Fruit fly (Drosophila melanogaster) whole organism, embryonic: ENCODE data around the gene CG17154.

Source experiments
- Abd-B ChIP-seq: fragments of 200-800 bp; sonication (Bioruptor generic); optimal IDR thresholded peaks from 2 replicates; lab custom pipeline; 2018; ENCODE audit warnings: missing biosample characterization, mild to moderate bottlenecking, missing genetic modification characterization, moderate library complexity
- Asciz ChIP-seq: fragments of 200-800 bp; sonication (Bioruptor generic); optimal IDR thresholded peaks from 2 replicates; lab custom pipeline; 2017; ENCODE audit warnings: missing biosample characterization, mild to moderate bottlenecking, missing genetic modification characterization, missing genetic modification reagents
- CG11723 ChIP-seq: fragments of 200-800 bp; sonication (Bioruptor generic); optimal IDR thresholded peaks from 2 replicates; lab custom pipeline; 2017; ENCODE audit warnings: missing biosample characterization, mild to moderate bottlenecking, missing genetic modification characterization
- CG12155 ChIP-seq: fragments of 200-800 bp; sonication (Bioruptor generic); optimal IDR thresholded peaks from 3 replicates; lab custom pipeline; 2016; ENCODE audit warnings: missing biosample characterization, missing genetic modification characterization
- CG12391 ChIP-seq: fragments of 200-800 bp; sonication (Bioruptor generic); optimal IDR thresholded peaks from 3 replicates; lab custom pipeline; 2018; ENCODE audit warnings: missing biosample characterization, mild to moderate bottlenecking, missing genetic modification characterization, moderate library complexity
- CG13624 ChIP-seq: fragments of 200-800 bp; sonication (Bioruptor generic); optimal IDR thresholded peaks from 2 replicates; lab custom pipeline; 2016; ENCODE audit warnings: missing biosample characterization, missing genetic modification characterization
- CG15011 ChIP-seq: fragments of 200-800 bp; sonication (Bioruptor generic); optimal IDR thresholded peaks from 3 replicates; lab custom pipeline; 2018; ENCODE audit warnings: missing biosample characterization, mild to moderate bottlenecking, missing genetic modification characterization
- CG17186 ChIP-seq: fragments of 200-800 bp; sonication (Bioruptor generic); optimal IDR thresholded peaks from 3 replicates; lab custom pipeline; 2017; ENCODE audit warnings: missing biosample characterization, missing genetic modification reagents, missing genetic modification characterization
- CG17359 ChIP-seq: fragments of 200-800 bp; sonication (Bioruptor generic); optimal IDR thresholded peaks from 3 replicates; lab custom pipeline; 2018; ENCODE audit warnings: missing biosample characterization, mild to moderate bottlenecking, missing genetic modification characterization, moderate library complexity
- CG17802 ChIP-seq: fragments of 200-800 bp; sonication (Bioruptor generic); optimal IDR thresholded peaks from 2 replicates; lab custom pipeline; 2018; ENCODE audit warnings: missing biosample characterization, mild to moderate bottlenecking, missing genetic modification characterization, moderate library complexity
- CG18011 ChIP-seq: fragments of 200-800 bp; sonication (Bioruptor generic); optimal IDR thresholded peaks from 2 replicates; lab custom pipeline; 2017; ENCODE audit warnings: missing biosample characterization, missing genetic modification characterization, mild to moderate bottlenecking, moderate library complexity, missing genotype
- CG18764 ChIP-seq: fragments of 200-800 bp; sonication (Bioruptor generic); optimal IDR thresholded peaks from 3 replicates; lab custom pipeline; 2016; ENCODE audit warnings: missing biosample characterization, missing genetic modification characterization
- CG2678 ChIP-seq: fragments of 200-800 bp; sonication (Bioruptor generic); optimal IDR thresholded peaks from 3 replicates; lab custom pipeline; 2019; ENCODE audit warnings: missing biosample characterization, mild to moderate bottlenecking, missing genetic modification characterization, moderate library complexity
- CG4404 ChIP-seq: fragments of 200-800 bp; sonication (Bioruptor generic); IDR thresholded peaks from 2 replicates; pipeline ENCODE4 v1.3.6; 2022; ENCODE audit warnings: missing biosample characterization, missing genetic modification characterization
- CG4424 ChIP-seq: fragments of 200-800 bp; sonication (Bioruptor generic); optimal IDR thresholded peaks from 3 replicates; lab custom pipeline; 2016; ENCODE audit warnings: missing biosample characterization, missing genetic modification characterization
- CG5180 ChIP-seq: fragments of 200-800 bp; sonication (Bioruptor generic); optimal IDR thresholded peaks from 3 replicates; lab custom pipeline; 2017; ENCODE audit warnings: missing biosample characterization, missing genetic modification characterization, mild to moderate bottlenecking, moderate library complexity, missing genetic modification reagents
- CG6689 ChIP-seq: fragments of 200-800 bp; sonication (Bioruptor generic); IDR thresholded peaks from 2 replicates; pipeline ENCODE4 v1.3.6; 2022; ENCODE audit warnings: missing biosample characterization, missing genetic modification characterization
- CG6813 ChIP-seq: fragments of 200-800 bp; sonication (Bioruptor generic); optimal IDR thresholded peaks from 2 replicates; lab custom pipeline; 2017; ENCODE audit warnings: missing biosample characterization, missing genetic modification characterization, mild to moderate bottlenecking, moderate library complexity, missing genetic modification reagents
- CG6854 ChIP-seq: fragments of 200-800 bp; sonication (Bioruptor generic); optimal IDR thresholded peaks from 3 replicates; lab custom pipeline; 2017; ENCODE audit warnings: missing biosample characterization, mild to moderate bottlenecking, missing genetic modification characterization
- CoRest ChIP-seq: fragments of 200-800 bp; sonication (Bioruptor generic); optimal IDR thresholded peaks from 3 replicates; lab custom pipeline; 2018; ENCODE audit warnings: missing biosample characterization, mild to moderate bottlenecking, missing genetic modification characterization, moderate library complexity
- D19A ChIP-seq: fragments of 200-800 bp; optimal IDR thresholded peaks from 3 replicates; lab custom pipeline; 2019; ENCODE audit warnings: missing biosample characterization, mild to moderate bottlenecking, missing genetic modification characterization, moderate library complexity
- Dbx ChIP-seq: fragments of 200-800 bp; sonication (Bioruptor generic); IDR thresholded peaks from 3 replicates; pipeline ENCODE4 v1.3.6; 2022; ENCODE audit warnings: missing biosample characterization, missing genetic modification characterization
- Deaf1 ChIP-seq: fragments of 200-800 bp; optimal IDR thresholded peaks from 3 replicates; lab custom pipeline; 2019; ENCODE audit warnings: missing biosample characterization, mild to moderate bottlenecking, missing genetic modification characterization, moderate library complexity
- E2f2 ChIP-seq: fragments of 200-800 bp; sonication (Bioruptor generic); IDR thresholded peaks from 2 replicates; pipeline ENCODE4 v1.3.6; 2022; ENCODE audit warnings: missing biosample characterization, missing genetic modification characterization
- HLH54F ChIP-seq: fragments of 200-800 bp; sonication (Bioruptor generic); optimal IDR thresholded peaks from 3 replicates; lab custom pipeline; 2016; ENCODE audit warnings: missing biosample characterization, missing genetic modification characterization
- Kr ChIP-seq: fragments of 200-800 bp; sonication (Bioruptor generic); optimal IDR thresholded peaks from 2 replicates; lab custom pipeline; 2017; ENCODE audit warnings: missing biosample characterization, mild to moderate bottlenecking, missing genetic modification characterization
- MESR4 ChIP-seq: fragments of 200-800 bp; sonication (Bioruptor generic); optimal IDR thresholded peaks from 2 replicates; lab custom pipeline; 2018; ENCODE audit warnings: missing biosample characterization, mild to moderate bottlenecking, missing genetic modification characterization, moderate library complexity
- Mes4 ChIP-seq: fragments of 200-800 bp; sonication (Bioruptor generic); optimal IDR thresholded peaks from 2 replicates; lab custom pipeline; 2016; ENCODE audit warnings: missing biosample characterization, missing genetic modification characterization
- NfI ChIP-seq: fragments of 200-800 bp; sonication (Bioruptor generic); optimal IDR thresholded peaks from 3 replicates; lab custom pipeline; 2018; ENCODE audit warnings: missing biosample characterization, mild to moderate bottlenecking, missing genetic modification characterization, moderate library complexity
- Oaz ChIP-seq: fragments of 200-800 bp; sonication (Bioruptor generic); IDR thresholded peaks from 2 replicates; pipeline ENCODE4 v1.3.6; 2022; ENCODE audit warnings: missing biosample characterization, missing genetic modification characterization
- cg ChIP-seq: fragments of 200-800 bp; sonication (Bioruptor generic); optimal IDR thresholded peaks from 3 replicates; lab custom pipeline; 2019; ENCODE audit warnings: missing biosample characterization, mild to moderate bottlenecking, missing genetic modification characterization, moderate library complexity
- chm ChIP-seq: fragments of 200-800 bp; sonication (Bioruptor generic); IDR thresholded peaks from 2 replicates; pipeline ENCODE4 v1.3.6; 2022; ENCODE audit warnings: missing biosample characterization, missing genetic modification characterization
- dimm ChIP-seq: fragments of 200-800 bp; sonication (Bioruptor generic); IDR thresholded peaks from 2 replicates; pipeline ENCODE4 v1.3.6; 2022; ENCODE audit warnings: missing biosample characterization, missing genetic modification characterization
- esg ChIP-seq: fragments of 200-800 bp; sonication (Bioruptor generic); conservative IDR thresholded peaks from 2 replicates; pipeline ENCODE4 v1.3.6; 2022; ENCODE audit warnings: missing biosample characterization, missing genetic modification characterization
- gem ChIP-seq: fragments of 200-800 bp; sonication (Bioruptor generic); optimal IDR thresholded peaks from 2 replicates; lab custom pipeline; 2019; ENCODE audit warnings: missing biosample characterization, mild to moderate bottlenecking, missing genetic modification characterization, moderate library complexity
- grau ChIP-seq: fragments of 200-800 bp; optimal IDR thresholded peaks from 3 replicates; lab custom pipeline; 2019; ENCODE audit warnings: missing biosample characterization, mild to moderate bottlenecking, missing genetic modification characterization, moderate library complexity
- hkb ChIP-seq, 2 experiments: fragments of 200-800 bp in 1 of 2; fragments of >200 bp in 1 of 2; sonication (Bioruptor generic) in 1 of 2; IDR thresholded peaks in 1 of 2; optimal IDR thresholded peaks in 1 of 2; 2 replicates each; pipeline versions ENCODE4 v1.3.6 to Lab custom; 2017 to 2022; ENCODE audit warnings: missing biosample characterization in 1 of 2, missing genetic modification characterization in 1 of 2
- nau ChIP-seq: fragments of 200-800 bp; sonication (Bioruptor generic); optimal IDR thresholded peaks from 3 replicates; lab custom pipeline; 2017; ENCODE audit warnings: missing biosample characterization, mild to moderate bottlenecking, missing genetic modification characterization, missing genetic modification reagents
- org-1 ChIP-seq: fragments of 200-800 bp; sonication (Bioruptor generic); optimal IDR thresholded peaks from 2 replicates; lab custom pipeline; 2017; ENCODE audit warnings: missing biosample characterization, missing genetic modification characterization
- pita ChIP-seq: fragments of 200-800 bp; sonication (Bioruptor generic); optimal IDR thresholded peaks from 2 replicates; lab custom pipeline; 2017; ENCODE audit warnings: missing biosample characterization, mild to moderate bottlenecking, missing genetic modification characterization
- ro ChIP-seq: fragments of 200-800 bp; sonication (Bioruptor generic); IDR thresholded peaks from 2 replicates; pipeline ENCODE4 v1.3.6; 2022; ENCODE audit warnings: missing biosample characterization, missing genetic modification characterization
- sima ChIP-seq: fragments of 200-800 bp; sonication (Bioruptor generic); optimal IDR thresholded peaks from 2 replicates; lab custom pipeline; 2016; ENCODE audit warnings: missing biosample characterization, missing genetic modification characterization
- sr ChIP-seq: fragments of 200-800 bp; sonication (Bioruptor generic); IDR thresholded peaks from 3 replicates; pipeline ENCODE4 v1.3.6; 2022; ENCODE audit warnings: missing biosample characterization, missing genetic modification characterization
- twi ChIP-seq: fragments of 200-800 bp; optimal IDR thresholded peaks from 2 replicates; lab custom pipeline; 2019; ENCODE audit warnings: missing biosample characterization, mild to moderate bottlenecking, missing genetic modification characterization, moderate library complexity
- unpg ChIP-seq: fragments of 200-800 bp; sonication (Bioruptor generic); optimal IDR thresholded peaks from 3 replicates; lab custom pipeline; 2018; ENCODE audit warnings: missing biosample characterization, mild to moderate bottlenecking, missing genetic modification characterization, moderate library complexity
- wek ChIP-seq: fragments of 200-800 bp; sonication (Bioruptor generic); optimal IDR thresholded peaks from 3 replicates; lab custom pipeline; 2018; ENCODE audit warnings: missing biosample characterization, mild to moderate bottlenecking, missing genetic modification characterization, moderate library complexity
- wor ChIP-seq: fragments of 200-800 bp; sonication (Bioruptor generic); IDR thresholded peaks from 2 replicates; pipeline ENCODE4 v1.3.6; 2022; ENCODE audit warnings: missing biosample characterization, missing genetic modification characterization

The CG17154 gene

DNA sequence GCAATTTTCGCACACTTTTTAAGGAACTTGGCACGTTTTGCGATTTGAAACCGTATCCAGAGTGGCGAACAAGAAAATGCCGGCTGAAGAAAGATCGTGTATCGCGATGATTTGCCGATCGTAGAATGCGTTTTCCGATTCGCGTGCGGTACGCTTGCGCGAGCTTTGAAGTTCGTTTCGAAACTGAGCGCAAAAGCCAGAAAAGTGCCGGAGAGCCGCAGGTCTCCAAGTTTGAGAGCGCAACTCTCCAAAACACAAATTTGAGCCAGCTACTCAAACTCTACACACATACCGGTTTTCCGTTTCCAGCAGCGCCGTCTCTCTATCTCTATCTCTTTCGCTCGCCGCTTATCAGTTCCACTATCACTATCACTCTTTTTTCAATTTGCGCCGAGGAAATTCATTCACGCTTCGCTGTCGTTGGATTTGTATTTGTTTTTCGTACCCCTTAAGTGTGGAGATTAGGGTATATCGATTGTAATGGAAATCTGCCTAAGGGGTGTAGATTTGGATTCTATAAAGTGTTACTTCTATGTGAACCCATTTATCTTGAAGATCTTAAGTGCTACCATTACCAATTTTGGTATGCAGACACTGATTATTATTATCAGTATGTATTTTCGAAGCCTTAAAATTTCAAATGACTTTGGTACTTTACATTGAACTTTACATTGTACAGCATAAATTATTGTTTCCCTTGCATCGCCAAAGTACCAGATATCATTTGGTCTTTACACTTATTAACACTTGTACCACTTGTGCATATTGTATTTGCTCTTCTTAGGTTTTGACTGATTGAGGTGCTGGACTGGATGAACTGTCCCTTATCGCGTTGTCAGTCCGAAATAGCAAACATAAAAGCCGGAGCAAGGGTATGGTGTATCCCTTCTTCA, 31.9 kb upstream of the CG17154 start (continued):
- no peak for TF ChIP-seq sima (GFP tag; lab: Kevin White, UChicago)
- TF ChIP-seq Oaz (GFP tag; lab: Robert Waterston, UW), result 0 out of 2 replicates have a peak, but pooled peaks have one; percentile 7
- TF ChIP-seq twi (tag; lab: Kevin White, UChicago), result peak; percentile 16
- TF ChIP-seq wek, result no peak
- peak; percentile 68 for TF ChIP-seq unpg (GFP tag; lab: Kevin White, UChicago)
- TF ChIP-seq CG4424 (GFP tag; lab: Kevin White, UChicago), result peak; percentile 71
- peak; percentile 39 for TF ChIP-seq CG6854 (GFP tag; lab: Kevin White, UChicago)
- TF ChIP-seq D19A (tag; lab: Kevin White, UChicago), result peak; percentile 78
- 0 out of 3 replicates have a peak, but pooled peaks have one; percentile 48 for TF ChIP-seq sr (GFP tag; lab: Robert Waterston, UW)
- peak; percentile 45 for TF ChIP-seq HLH54F
- no peak for TF ChIP-seq hkb (optimal IDR thresholded peaks at IDR 0.05; lab: Kevin White, UChicago)
- 0 out of 2 replicates have a peak, but pooled peaks have one; percentile 46 for TF ChIP-seq hkb (GFP tag; IDR thresholded peaks at IDR 0.05; lab: Robert Waterston, UW)
- TF ChIP-seq MESR4, result no peak
- TF ChIP-seq CG5180 (GFP tag; lab: Kevin White, UChicago), result peak; percentile 40
- peak; percentile 67 for TF ChIP-seq CG15011 (GFP tag; lab: Kevin White, UChicago)
- peak; percentile 66 for TF ChIP-seq Mes4
- TF ChIP-seq CG17359 (tag; lab: Kevin White, UChicago), result peak; percentile 72
- 0 out of 3 replicates have a peak, but pooled peaks have one; percentile 19 for TF ChIP-seq Dbx (GFP tag; lab: Robert Waterston, UW)
- peak; percentile 11 for TF ChIP-seq CG17802 (tag; lab: Kevin White, UChicago)
- peak; percentile 52 for TF ChIP-seq wor
- peak; percentile 44 for TF ChIP-seq CG11723 (GFP tag; lab: Kevin White, UChicago)
- TF ChIP-seq Abd-B (GFP tag; lab: Kevin White, UChicago), result peak; percentile 55
- TF ChIP-seq CG18011 (GFP tag; lab: Kevin White, UChicago), result no peak
- TF ChIP-seq CG6689 (GFP tag; lab: Robert Waterston, UW), result peak; percentile 76
- TF ChIP-seq chm (GFP tag; lab: Robert Waterston, UW), result peak; percentile 74
- no peak for TF ChIP-seq pita (GFP tag; lab: Kevin White, UChicago)
- no peak for TF ChIP-seq cg
- TF ChIP-seq grau (tag; lab: Kevin White, UChicago), result peak; percentile 68
- peak; percentile 64 for TF ChIP-seq esg (GFP tag; lab: Robert Waterston, UW)
- TF ChIP-seq CG12155 (GFP tag; lab: Kevin White, UChicago), result peak; percentile 64
- TF ChIP-seq CG13624 (GFP tag; lab: Kevin White, UChicago), result peak; percentile 49
- peak; percentile 73 for TF ChIP-seq CG12391 (tag; lab: Kevin White, UChicago)
- peak; percentile 75 for TF ChIP-seq Deaf1
- TF ChIP-seq CoRest (tag; lab: Kevin White, UChicago), result peak; percentile 80
- TF ChIP-seq gem (tag; lab: Kevin White, UChicago), result peak; percentile 89
- peak; percentile 69 for TF ChIP-seq Asciz (GFP tag; lab: Kevin White, UChicago)
- peak; percentile 31 for TF ChIP-seq CG6813 (GFP tag; lab: Kevin White, UChicago)
- peak; percentile 77 for TF ChIP-seq org-1
- peak; percentile 46; the same call in 1 of the 2 replicates for TF ChIP-seq E2f2
- no peak for TF ChIP-seq dimm (GFP tag; lab: Robert Waterston, UW)
- TF ChIP-seq CG18764 (GFP tag; lab: Kevin White, UChicago), result peak; percentile 65
- peak; percentile 65 for TF ChIP-seq nau
- peak; percentile 8 for TF ChIP-seq NfI (GFP tag; lab: Kevin White, UChicago)
- peak; percentile 80 for TF ChIP-seq CG2678
- TF ChIP-seq ro (GFP tag; lab: Robert Waterston, UW), result peak; percentile 33; the same call in 1 of the 2 replicates
- TF ChIP-seq Kr (GFP tag; lab: Kevin White, UChicago), result peak; percentile 34
- peak; percentile 51 for TF ChIP-seq CG17186 (GFP tag; lab: Kevin White, UChicago)
- TF ChIP-seq CG4404, result peak; percentile 69
